Fruit fly (Drosophila melanogaster): ENCODE measurements around the gene PolA2.

DNA sequence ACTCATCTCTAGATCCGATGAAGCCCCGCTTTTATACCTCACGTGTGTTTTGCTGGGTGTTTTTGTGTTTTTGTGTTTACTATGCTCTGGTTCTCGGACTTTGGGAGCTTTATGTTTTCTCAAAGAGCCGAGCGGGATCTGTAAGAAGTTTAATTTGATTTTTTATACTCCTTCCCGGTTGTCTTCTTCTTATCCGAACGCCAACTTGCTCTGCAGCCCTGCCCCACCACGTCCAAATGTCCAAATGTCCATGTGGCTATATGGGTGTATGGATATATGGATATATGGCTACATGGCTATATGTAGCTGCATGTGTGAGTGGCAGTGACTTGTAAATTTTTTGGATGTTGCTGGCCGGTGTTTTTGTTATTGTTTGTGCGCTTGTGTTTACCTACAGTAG is 20.1 kb upstream of the PolA2 start:
- TF ChIP-seq psq (optimal IDR thresholded peaks at IDR 0.05) (no peak), Sin3A (optimal IDR thresholded peaks at IDR 0.05) (no peak)
